Worm (Caenorhabditis elegans) whole organism, young adult: ENCODE results near the gene emre-1.

Source experiments
- C17E4.6 ChIP-seq: fragments of 200-800 bp; sonication (Bioruptor generic); IDR thresholded peaks from 2 replicates; pipeline ENCODE4 v1.3.6; 2022; ENCODE audit warnings: missing genetic modification reagents, missing genetic modification characterization, missing compliant biosample characterization
- F23B12.7 ChIP-seq: sonication (generic microtip); optimal IDR thresholded peaks from 2 replicates; lab custom pipeline; 2017; ENCODE audit warnings: missing genetic modification characterization, mild to moderate bottlenecking, missing compliant biosample characterization, antibody characterized with exemption, moderate library complexity; ENCODE audit not compliant: insufficient read depth
- F52B5.7 ChIP-seq: sonication (generic microtip); optimal IDR thresholded peaks from 2 replicates; lab custom pipeline; 2016; ENCODE audit warnings: mild to moderate bottlenecking, missing genetic modification characterization, missing compliant biosample characterization
- K11D2.4 ChIP-seq: fragments of 200-800 bp; sonication (Bioruptor generic); IDR thresholded peaks from 2 replicates; pipeline ENCODE4 v1.3.6; 2022; ENCODE audit warnings: missing genetic modification reagents, missing genetic modification characterization, missing compliant biosample characterization
- T07F8.4 ChIP-seq: sonication (generic microtip); optimal IDR thresholded peaks from 2 replicates; lab custom pipeline; 2016; ENCODE audit warnings: mild to moderate bottlenecking, missing genetic modification characterization, moderate library complexity, missing compliant biosample characterization
- Y53G8AR.9 ChIP-seq: fragments of 200-800 bp; sonication (Bioruptor generic); conservative IDR thresholded peaks from 2 replicates; pipeline ENCODE4 v1.3.6; 2022; ENCODE audit warnings: missing genetic modification reagents, missing genetic modification characterization, missing compliant biosample characterization
- Y79H2A.3 ChIP-seq: fragments of 200-800 bp; sonication (Bioruptor generic); conservative IDR thresholded peaks from 2 replicates; pipeline ENCODE4 v1.3.6; 2022; ENCODE audit warnings: missing genetic modification reagents, missing genetic modification characterization, missing compliant biosample characterization
- Y95B8A.8 ChIP-seq: fragments of 200-800 bp; sonication (Bioruptor generic); IDR thresholded peaks from 2 replicates; pipeline ENCODE4 v1.3.6; 2022; ENCODE audit warnings: missing genetic modification reagents, missing genetic modification characterization, missing compliant biosample characterization
- ama-1 ChIP-seq, 3 experiments: fragments of 150-350 bp in 1 of 3; sonication (generic microtip) in 2 of 3; optimal IDR thresholded peaks; 2 replicates each; lab custom pipeline; 2014 to 2018; ENCODE audit warnings: missing biosample characterization in 2 of 3, missing genetic modification characterization in 2 of 3, missing genetic modification reagents in 2 of 3
- aptf-2 ChIP-seq: fragments of 200-800 bp; sonication (Bioruptor generic); conservative IDR thresholded peaks from 2 replicates; pipeline ENCODE4 v1.3.6; 2022; ENCODE audit warnings: missing genetic modification reagents, missing genetic modification characterization, missing compliant biosample characterization
- attf-6 ChIP-seq: fragments of 200-800 bp; sonication (Bioruptor generic); IDR thresholded peaks from 2 replicates; pipeline ENCODE4 v1.3.6; 2022; ENCODE audit warnings: missing genetic modification reagents, missing genetic modification characterization, missing compliant biosample characterization
- ceh-58 ChIP-seq: fragments of 200-800 bp; sonication (Bioruptor generic); IDR thresholded peaks from 2 replicates; pipeline ENCODE4 v1.3.6; 2022; ENCODE audit warnings: missing genetic modification characterization, missing compliant biosample characterization
- ceh-79 ChIP-seq: sonication (generic microtip); optimal IDR thresholded peaks from 2 replicates; lab custom pipeline; 2017; ENCODE audit warnings: mild to moderate bottlenecking, missing genetic modification characterization, missing compliant biosample characterization
- ceh-91 ChIP-seq: fragments of 200-800 bp; sonication (Bioruptor generic); IDR thresholded peaks from 2 replicates; pipeline ENCODE4 v1.3.6; 2022; ENCODE audit warnings: missing genetic modification reagents, missing genetic modification characterization, missing compliant biosample characterization
- dpff-1 ChIP-seq: sonication (generic microtip); optimal IDR thresholded peaks from 2 replicates; lab custom pipeline; 2017; ENCODE audit warnings: mild to moderate bottlenecking, missing genetic modification characterization, missing compliant biosample characterization
- efl-1 ChIP-seq: fragments of 150-350 bp; optimal IDR thresholded peaks from 2 replicates; lab custom pipeline; 2014; ENCODE audit warnings: missing biosample characterization, missing genetic modification reagents, missing genetic modification characterization
- egl-44 ChIP-seq: fragments of 200-800 bp; sonication (Bioruptor generic); IDR thresholded peaks from 2 replicates; pipeline ENCODE4 v1.3.6; 2022; ENCODE audit warnings: missing genetic modification reagents, missing genetic modification characterization, missing compliant biosample characterization
- hlh-12 ChIP-seq: sonication (generic microtip); optimal IDR thresholded peaks from 2 replicates; lab custom pipeline; 2016; ENCODE audit warnings: missing genetic modification characterization, missing compliant biosample characterization
- hsf-1 ChIP-seq: fragments of 200-800 bp; sonication (Bioruptor generic); IDR thresholded peaks from 2 replicates; pipeline ENCODE4 v1.3.6; 2022; ENCODE audit warnings: missing genetic modification reagents, missing genetic modification characterization, missing compliant biosample characterization
- let-526 ChIP-seq: fragments of 200-800 bp; sonication (Bioruptor generic); IDR thresholded peaks from 2 replicates; pipeline ENCODE4 v1.3.6; 2022; ENCODE audit warnings: missing genetic modification reagents, missing genetic modification characterization, missing compliant biosample characterization
- lir-1 ChIP-seq: fragments of 200-800 bp; sonication (Bioruptor generic); conservative IDR thresholded peaks from 2 replicates; pipeline ENCODE4 v1.3.6; 2022; ENCODE audit warnings: missing genetic modification reagents, missing genetic modification characterization, missing compliant biosample characterization
- lsy-27 ChIP-seq: sonication (generic microtip); optimal IDR thresholded peaks from 2 replicates; lab custom pipeline; 2017; ENCODE audit warnings: missing genetic modification characterization, mild to moderate bottlenecking, missing compliant biosample characterization, antibody characterized with exemption, missing genotype, borderline replicate concordance; ENCODE audit not compliant: insufficient read depth
- madf-10 ChIP-seq: sonication (generic microtip); optimal IDR thresholded peaks from 2 replicates; lab custom pipeline; 2016; ENCODE audit warnings: mild to moderate bottlenecking, missing genetic modification characterization, missing compliant biosample characterization
- mxl-1 ChIP-seq: sonication (generic microtip); optimal IDR thresholded peaks from 2 replicates; lab custom pipeline; 2016; ENCODE audit warnings: missing genetic modification characterization, missing compliant biosample characterization
- nhr-179 ChIP-seq: sonication (generic microtip); optimal IDR thresholded peaks from 2 replicates; lab custom pipeline; 2016; ENCODE audit warnings: mild to moderate bottlenecking, missing genetic modification characterization, missing compliant biosample characterization
- nhr-80 ChIP-seq: sonication (generic microtip); optimal IDR thresholded peaks from 2 replicates; lab custom pipeline; 2016; ENCODE audit warnings: missing genetic modification characterization, missing compliant biosample characterization
- snpc-1.3 ChIP-seq: sonication (generic microtip); optimal IDR thresholded peaks from 2 replicates; lab custom pipeline; 2017; ENCODE audit warnings: missing genetic modification characterization, mild to moderate bottlenecking, missing compliant biosample characterization, antibody characterized with exemption, moderate library complexity, missing genotype, missing genetic modification reagents; ENCODE audit not compliant: insufficient read depth
- sptf-2 ChIP-seq: fragments of 200-800 bp; sonication (Bioruptor generic); optimal IDR thresholded peaks from 2 replicates; lab custom pipeline; 2018; ENCODE audit warnings: mild to moderate bottlenecking, missing genetic modification characterization, missing compliant biosample characterization
- tlf-1 ChIP-seq: fragments of 200-800 bp; sonication (Bioruptor generic); optimal IDR thresholded peaks from 2 replicates; lab custom pipeline; 2018; ENCODE audit warnings: mild to moderate bottlenecking, missing genetic modification characterization, missing compliant biosample characterization
- zim-3 ChIP-seq: sonication (generic microtip); optimal IDR thresholded peaks from 2 replicates; lab custom pipeline; 2017; ENCODE audit warnings: mild to moderate bottlenecking, missing genetic modification characterization, moderate library complexity, missing compliant biosample characterization
- ztf-18 ChIP-seq: sonication (generic microtip); optimal IDR thresholded peaks from 2 replicates; lab custom pipeline; 2016; ENCODE audit warnings: missing genotype, mild to moderate bottlenecking, missing genetic modification characterization, missing compliant biosample characterization
- ztf-22 ChIP-seq: fragments of 200-800 bp; sonication (Bioruptor generic); optimal IDR thresholded peaks from 2 replicates; lab custom pipeline; 2018; ENCODE audit warnings: mild to moderate bottlenecking, missing genetic modification characterization, moderate library complexity, missing compliant biosample characterization
- ztf-26 ChIP-seq: sonication (generic microtip); optimal IDR thresholded peaks from 2 replicates; lab custom pipeline; 2017; ENCODE audit warnings: missing genetic modification characterization, missing compliant biosample characterization
- ztf-3 ChIP-seq: fragments of 200-800 bp; sonication (Bioruptor generic); optimal IDR thresholded peaks from 2 replicates; lab custom pipeline; 2018; ENCODE audit warnings: mild to moderate bottlenecking, missing genetic modification characterization, missing compliant biosample characterization
- ztf-6 ChIP-seq: fragments of 200-800 bp; sonication (Bioruptor generic); IDR thresholded peaks from 2 replicates; pipeline ENCODE4 v1.3.6; 2022; ENCODE audit warnings: missing genetic modification reagents, missing genetic modification characterization, missing compliant biosample characterization

emre-1 gene

DNA sequence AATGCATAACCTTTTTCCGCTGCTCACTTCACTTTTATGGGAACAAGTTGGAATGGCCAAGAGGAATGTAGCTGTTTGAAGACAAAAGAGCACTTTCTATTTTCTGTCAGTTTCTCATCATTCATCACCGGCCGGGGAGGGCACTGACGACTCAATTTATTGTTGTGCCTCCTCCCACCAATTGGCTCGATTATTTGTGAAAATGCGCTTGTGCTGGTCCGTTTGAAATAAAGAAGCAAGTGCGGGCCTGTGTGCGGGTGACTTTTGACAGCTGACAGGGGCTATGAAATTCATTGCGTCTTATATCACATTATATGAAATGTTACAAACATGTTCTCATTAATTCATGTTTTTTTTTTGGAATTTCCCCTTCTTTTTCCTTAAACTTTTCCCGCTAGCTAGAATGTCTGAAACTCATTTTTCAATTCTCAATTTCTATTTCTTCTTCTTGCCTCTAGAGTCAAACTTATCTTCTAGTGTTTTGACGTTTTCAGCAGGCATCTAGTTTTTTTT lies 34.5 kb downstream of the emre-1 start:
- no peak for TF ChIP-seq egl-44 (GFP tag; lab: Robert Waterston, UW)
- no peak for TF ChIP-seq snpc-1.3 (tag; lab: Kevin White, UChicago)
- no peak for TF ChIP-seq hlh-12 (tag; lab: Kevin White, UChicago)
- no peak for TF ChIP-seq nhr-179 (tag; lab: Kevin White, UChicago)
- no peak for TF ChIP-seq tlf-1 (GFP tag; lab: Kevin White, UChicago)
- no peak for TF ChIP-seq ztf-22 (GFP tag; lab: Kevin White, UChicago)
- TF ChIP-seq let-526 = no peak
- no peak for TF ChIP-seq dpff-1 (tag; lab: Kevin White, UChicago)
- TF ChIP-seq ceh-58 (GFP tag; lab: Robert Waterston, UW) = no peak
- TF ChIP-seq F23B12.7 (tag; lab: Kevin White, UChicago) = no peak

DNA sequence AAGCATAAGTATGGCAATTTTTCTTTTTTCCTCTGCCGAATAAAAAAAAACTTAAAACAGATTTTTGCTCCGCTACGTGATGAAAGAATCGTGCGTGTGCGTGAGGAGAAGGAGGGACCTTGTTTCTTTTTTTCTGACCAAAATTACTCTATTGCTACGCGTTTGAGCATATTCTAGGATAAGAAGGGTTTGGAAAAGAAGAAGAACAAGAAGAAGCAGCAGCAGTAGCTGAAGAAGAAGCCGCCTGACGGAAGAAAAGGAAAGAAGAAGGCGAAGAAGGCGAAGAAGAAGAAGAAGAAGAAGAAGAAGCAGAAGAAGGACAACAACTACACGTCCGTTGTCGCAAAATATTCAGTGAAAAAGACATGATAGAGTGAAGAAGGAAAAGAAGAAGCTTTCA lies 36.6 kb downstream of the emre-1 start:
- no peak for TF ChIP-seq zim-3 (tag; lab: Kevin White, UChicago)
- TF ChIP-seq efl-1 (GFP tag; lab: Kevin White, UChicago) = no peak
- no peak for TF ChIP-seq attf-6 (GFP tag; lab: Robert Waterston, UW)
- no peak for TF ChIP-seq Y79H2A.3 (GFP tag; lab: Robert Waterston, UW)
- no peak for TF ChIP-seq mxl-1 (tag; lab: Kevin White, UChicago)
- TF ChIP-seq egl-44 (GFP tag; lab: Robert Waterston, UW) = no peak
- TF ChIP-seq aptf-2 (GFP tag; lab: Robert Waterston, UW) = no peak
- no peak for TF ChIP-seq Y95B8A.8 (GFP tag; lab: Robert Waterston, UW)
- no peak for TF ChIP-seq madf-10
- no peak for TF ChIP-seq hlh-12 (tag; lab: Kevin White, UChicago)
- no peak for TF ChIP-seq lir-1
- TF ChIP-seq T07F8.4 = no peak
- TF ChIP-seq F52B5.7 (tag; lab: Kevin White, UChicago) = no peak
- TF ChIP-seq C17E4.6 (GFP tag; lab: Robert Waterston, UW) = no peak
- no peak for TF ChIP-seq ama-1 (optimal IDR thresholded peaks at IDR 0.05; lab: Kevin White, UChicago)
- TF ChIP-seq ama-1 (GFP tag; optimal IDR thresholded peaks at IDR 0.05; lab: Kevin White, UChicago) = no peak
- TF ChIP-seq Y53G8AR.9 (GFP tag; lab: Robert Waterston, UW) = no peak
- TF ChIP-seq nhr-179 (tag; lab: Kevin White, UChicago) = no peak
- no peak for TF ChIP-seq ceh-91 (GFP tag; lab: Robert Waterston, UW)
- no peak for TF ChIP-seq sptf-2 (GFP tag; lab: Kevin White, UChicago)
- TF ChIP-seq ztf-18 = no peak

- no peak for TF ChIP-seq ztf-26
- no peak for TF ChIP-seq Y95B8A.8 (GFP tag; lab: Robert Waterston, UW)
- no peak for TF ChIP-seq F23B12.7 (tag; lab: Kevin White, UChicago)
- no peak for TF ChIP-seq nhr-80 (tag; lab: Kevin White, UChicago)
- no peak for TF ChIP-seq C17E4.6 (GFP tag; lab: Robert Waterston, UW)
- TF ChIP-seq K11D2.4 (GFP tag; lab: Robert Waterston, UW) = no peak
- TF ChIP-seq ztf-3 = no peak
- no peak for TF ChIP-seq ceh-79
- TF ChIP-seq Y79H2A.3 (GFP tag; lab: Robert Waterston, UW) = no peak
- no peak for TF ChIP-seq ztf-6 (GFP tag; lab: Robert Waterston, UW)
- TF ChIP-seq tlf-1 (GFP tag; lab: Kevin White, UChicago) = no peak
- TF ChIP-seq nhr-179 (tag; lab: Kevin White, UChicago) = no peak
- no peak for TF ChIP-seq hsf-1 (GFP tag; lab: Robert Waterston, UW)
- TF ChIP-seq lsy-27 = no peak
- TF ChIP-seq, all 124 proteins: peak for 0
Observed at ce11 chrX:15026008-15026407, 46.5 kb downstream of the emre-1 start, which contains the start of gene seb-3. Gene seb-3, plus strand, starts transcription at chrX:15026308.
